Worm (Caenorhabditis elegans) whole organism, L3 larva: Measurements from ENCODE around the gene srx-73.

Experiments used
- R02D3.7 ChIP-seq: fragments of 150-350 bp; optimal IDR thresholded peaks from 2 replicates; lab custom pipeline; 2014; ENCODE audit warnings: missing biosample characterization, missing genetic modification characterization
- ceh-82 ChIP-seq: fragments of 150-350 bp; optimal IDR thresholded peaks from 2 replicates; lab custom pipeline; 2014; ENCODE audit warnings: missing biosample characterization, missing genetic modification characterization
- elt-3 ChIP-seq, 3 experiments: fragments of 150-350 bp in 1 of 3; sonication (generic microtip) in 2 of 3; optimal IDR thresholded peaks; 2 replicates in 2 of 3; 4 replicates in 1 of 3; lab custom pipeline; 2014 to 2017; ENCODE audit warnings: missing biosample characterization in 3 of 3, missing genetic modification characterization in 3 of 3
- fos-1 ChIP-seq: fragments of 150-350 bp; optimal IDR thresholded peaks from 2 replicates; lab custom pipeline; 2014; ENCODE audit warnings: missing biosample characterization, missing genetic modification characterization
- lin-15B ChIP-seq: fragments of 150-350 bp; optimal IDR thresholded peaks from 2 replicates; lab custom pipeline; 2014; ENCODE audit warnings: missing biosample characterization, missing genetic modification characterization
- nfya-1 ChIP-seq: sonication (generic microtip); optimal IDR thresholded peaks from 2 replicates; lab custom pipeline; 2017; ENCODE audit warnings: missing genetic modification characterization, mild to moderate bottlenecking, missing compliant biosample characterization, antibody characterized with exemption, moderate library complexity; ENCODE audit not compliant: insufficient read depth
- nhr-11 ChIP-seq: fragments of 150-350 bp; optimal IDR thresholded peaks from 2 replicates; lab custom pipeline; 2014; ENCODE audit warnings: missing biosample characterization, missing genetic modification characterization
- nhr-237 ChIP-seq: fragments of 150-350 bp; optimal IDR thresholded peaks from 2 replicates; lab custom pipeline; 2014; ENCODE audit warnings: missing biosample characterization, missing genetic modification characterization
- nhr-25 ChIP-seq: sonication (generic microtip); optimal IDR thresholded peaks from 2 replicates; lab custom pipeline; 2017; ENCODE audit warnings: missing biosample characterization, missing genetic modification characterization
- nhr-67 ChIP-seq: fragments of 150-350 bp; optimal IDR thresholded peaks from 2 replicates; lab custom pipeline; 2014; ENCODE audit warnings: missing biosample characterization, missing genetic modification characterization
- pha-4 ChIP-seq: fragments of 150-350 bp; optimal IDR thresholded peaks from 2 replicates; lab custom pipeline; 2014; ENCODE audit warnings: missing biosample characterization, missing genetic modification reagents, missing genetic modification characterization
- snpc-4 ChIP-seq: fragments of 150-350 bp; optimal IDR thresholded peaks from 2 replicates; lab custom pipeline; 2014; ENCODE audit warnings: missing biosample characterization, missing genetic modification characterization
- tbx-2 ChIP-seq: sonication (generic microtip); optimal IDR thresholded peaks from 2 replicates; lab custom pipeline; 2016; ENCODE audit warnings: mild to moderate bottlenecking, missing genetic modification characterization, missing compliant biosample characterization
- zag-1 ChIP-seq: fragments of 150-350 bp; optimal IDR thresholded peaks from 2 replicates; lab custom pipeline; 2014; ENCODE audit warnings: missing biosample characterization, missing genetic modification characterization

- peak; percentile 32 for TF ChIP-seq nhr-11 (tag; lab: Kevin White, UChicago)
- no peak for TF ChIP-seq lin-15B (tag; lab: Kevin White, UChicago)
- no peak for TF ChIP-seq nhr-25 (tag; lab: Kevin White, UChicago)
- TF ChIP-seq zag-1 (tag; lab: Kevin White, UChicago) = no peak
- no peak for TF ChIP-seq R02D3.7
- no peak for TF ChIP-seq nhr-237 (tag; lab: Kevin White, UChicago)
- no peak for TF ChIP-seq elt-3 (tag; optimal IDR thresholded peaks at IDR 0.05; lab: Kevin White, UChicago)
- no peak for TF ChIP-seq fos-1 (tag; lab: Kevin White, UChicago)
- TF ChIP-seq tbx-2 (tag; lab: Kevin White, UChicago) = no peak
- TF ChIP-seq nfya-1 = peak; percentile 39
- no peak for TF ChIP-seq snpc-4
- TF ChIP-seq ceh-82 (tag; lab: Kevin White, UChicago) = no peak
- no peak for TF ChIP-seq nhr-67 (tag; lab: Kevin White, UChicago)
- TF ChIP-seq pha-4 = no peak
Measured at ce11 chrV:4693282-4693588, 27.7 kb upstream of the srx-73 start.
